Worm (Caenorhabditis elegans): ENCODE data around the gene F23H12.3.

F23H12.3 gene

ce11 chrV:12331820-12332219 lies 13.1 kb upstream of the F23H12.3 start (continued):
- TF ChIP-seq ama-1 (optimal IDR thresholded peaks at IDR 0.05) = no peak
- no peak for TF ChIP-seq ama-1 (GFP tag; optimal IDR thresholded peaks at IDR 0.05)
- TF ChIP-seq F23B12.7 (tag; optimal IDR thresholded peaks at IDR 0.05; ENCODE audit: insufficient read depth) = peak; percentile 36
- TF ChIP-seq nhr-90 (tag; optimal IDR thresholded peaks at IDR 0.05) = no peak
- TF ChIP-seq egl-18 (GFP tag; IDR thresholded peaks at IDR 0.05) = no peak
- peak; percentile 23 for TF ChIP-seq snpc-3.4 (tag; optimal IDR thresholded peaks at IDR 0.05)
- TF ChIP-seq ceh-79 (tag; optimal IDR thresholded peaks at IDR 0.05) = no peak
- TF ChIP-seq T26A5.8 (tag; optimal IDR thresholded peaks at IDR 0.05) = no peak
- peak; percentile 76 for TF ChIP-seq ztf-18 (tag; optimal IDR thresholded peaks at IDR 0.05)
- TF ChIP-seq lin-40 (tag; optimal IDR thresholded peaks at IDR 0.05) = no peak
- no peak; the same call in 1 of the 2 replicates for TF ChIP-seq nfyb-1 (GFP tag; IDR thresholded peaks at IDR 0.05)
- no peak for TF ChIP-seq F33H1.4 (GFP tag; IDR thresholded peaks at IDR 0.05)
- no peak for TF ChIP-seq cebp-2 (GFP tag; IDR thresholded peaks at IDR 0.05)
- peak; percentile 17 for TF ChIP-seq hrde-1 (tag; optimal IDR thresholded peaks at IDR 0.05; ENCODE audit: borderline replicate concordance)
- TF ChIP-seq lin-35 (GFP tag; optimal IDR thresholded peaks at IDR 0.05) = peak in 1 of 3 experiments; percentile 16
- no peak for TF ChIP-seq K11D2.4 (GFP tag; IDR thresholded peaks at IDR 0.05)
- TF ChIP-seq snpc-4 (GFP tag; optimal IDR thresholded peaks at IDR 0.05) = peak; percentile 24
- peak in 1 of 4 experiments; percentile 4 for TF ChIP-seq snpc-4 (tag; optimal IDR thresholded peaks at IDR 0.05)
- TF ChIP-seq sea-2 (GFP tag; IDR thresholded peaks at IDR 0.05) = no peak
- peak; percentile 76 for TF ChIP-seq B0261.1 (tag; optimal IDR thresholded peaks at IDR 0.05)
- TF ChIP-seq unc-62 (GFP tag; optimal IDR thresholded peaks at IDR 0.05) = no peak
- TF ChIP-seq dpl-1 (GFP tag; optimal IDR thresholded peaks at IDR 0.05) = no peak
- TF ChIP-seq pbrm-1 (GFP tag; IDR thresholded peaks at IDR 0.05) = peak; percentile 50; the same call in 1 of the 2 replicates

ce11 chrV:12334387-12334786 lies 10.6 kb upstream of the F23H12.3 start:
- TF ChIP-seq snpc-3.4 (tag; optimal IDR thresholded peaks at IDR 0.05) = no peak
- no peak for TF ChIP-seq die-1 (tag; optimal IDR thresholded peaks at IDR 0.05)
- TF ChIP-seq sptf-2 (GFP tag; optimal IDR thresholded peaks at IDR 0.05) = no peak
- TF ChIP-seq lag-1 (GFP tag; IDR thresholded peaks at IDR 0.05) = no peak
- TF ChIP-seq egl-44 (GFP tag; IDR thresholded peaks at IDR 0.05) = no peak
- no peak for TF ChIP-seq snpc-4 (GFP tag; optimal IDR thresholded peaks at IDR 0.05)
- no peak for TF ChIP-seq snpc-4 (tag; optimal IDR thresholded peaks at IDR 0.05)
- TF ChIP-seq ceh-91 (GFP tag; IDR thresholded peaks at IDR 0.05) = no peak
- no peak for TF ChIP-seq lin-26 (GFP tag; IDR thresholded peaks at IDR 0.05)
- no peak for TF ChIP-seq ztf-3 (GFP tag; optimal IDR thresholded peaks at IDR 0.05)
- TF ChIP-seq ceh-40 (GFP tag; IDR thresholded peaks at IDR 0.05) = no peak
- no peak for TF ChIP-seq lin-54 (GFP tag; optimal IDR thresholded peaks at IDR 0.05)
- TF ChIP-seq unc-62 (GFP tag; optimal IDR thresholded peaks at IDR 0.05) = no peak
- TF ChIP-seq F33H1.4 (GFP tag; IDR thresholded peaks at IDR 0.05) = no peak
- no peak for TF ChIP-seq F37B4.10 (GFP tag; IDR thresholded peaks at IDR 0.05)
- TF ChIP-seq aptf-3 (GFP tag; IDR thresholded peaks at IDR 0.05) = no peak
- no peak for TF ChIP-seq tlf-1 (GFP tag; optimal IDR thresholded peaks at IDR 0.05)
- no peak for TF ChIP-seq T26A5.8 (tag; optimal IDR thresholded peaks at IDR 0.05)
- no peak for TF ChIP-seq Y67H2A.10 (GFP tag; conservative IDR thresholded peaks at IDR 0.05)
- no peak for TF ChIP-seq Y95B8A.8 (GFP tag; IDR thresholded peaks at IDR 0.05)
- TF ChIP-seq hmg-20 (GFP tag; IDR thresholded peaks at IDR 0.05) = no peak

ce11 chrV:12337894-12338293 lies 7.1 kb upstream of the F23H12.3 start, which contains the start of gene twk-13:
TSS of gene twk-13 (minus strand) at chrV:12337994.
- TF ChIP-seq F33H1.4 (GFP tag; IDR thresholded peaks at IDR 0.05) (no peak), hmg-1.2 (GFP tag; IDR thresholded peaks at IDR 0.05) (no peak), egl-44 (GFP tag; IDR thresholded peaks at IDR 0.05) (no peak), nfyb-1 (GFP tag; IDR thresholded peaks at IDR 0.05) (no peak)
